Worm (Caenorhabditis elegans): ENCODE data around the gene C04G2.10.

The C04G2.10 gene

DNA sequence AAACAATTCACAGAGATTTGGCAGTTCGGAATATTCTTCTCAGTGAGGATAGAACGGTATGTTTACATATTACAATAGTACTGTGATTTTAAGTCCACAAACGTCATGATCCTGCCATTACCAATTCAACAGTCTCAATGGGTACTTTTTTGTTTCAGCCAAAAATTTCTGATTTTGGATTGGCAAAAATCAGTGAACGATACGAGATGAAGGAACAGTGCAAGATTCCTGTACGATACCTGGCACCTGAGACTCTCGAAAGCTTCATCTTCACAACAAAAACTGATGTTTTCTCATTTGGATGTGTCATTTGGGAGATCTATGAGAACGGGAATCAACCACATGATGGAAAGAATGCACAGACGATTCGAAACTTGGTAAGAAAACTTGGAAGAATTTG, 37.2 kb upstream of the C04G2.10 start:
- TF ChIP-seq ceh-43 (GFP tag; optimal IDR thresholded peaks at IDR 0.05) (no peak), unc-62 (GFP tag; optimal IDR thresholded peaks at IDR 0.05) (no peak), mep-1 (tag; optimal IDR thresholded peaks at IDR 0.05) (no peak), lin-32 (GFP tag; optimal IDR thresholded peaks at IDR 0.05) (no peak), lsy-2 (tag; optimal IDR thresholded peaks at IDR 0.05) (no peak), pha-4 (tag; optimal IDR thresholded peaks at IDR 0.05) (no peak), ham-2 (GFP tag; optimal IDR thresholded peaks at IDR 0.05) (no peak)

DNA sequence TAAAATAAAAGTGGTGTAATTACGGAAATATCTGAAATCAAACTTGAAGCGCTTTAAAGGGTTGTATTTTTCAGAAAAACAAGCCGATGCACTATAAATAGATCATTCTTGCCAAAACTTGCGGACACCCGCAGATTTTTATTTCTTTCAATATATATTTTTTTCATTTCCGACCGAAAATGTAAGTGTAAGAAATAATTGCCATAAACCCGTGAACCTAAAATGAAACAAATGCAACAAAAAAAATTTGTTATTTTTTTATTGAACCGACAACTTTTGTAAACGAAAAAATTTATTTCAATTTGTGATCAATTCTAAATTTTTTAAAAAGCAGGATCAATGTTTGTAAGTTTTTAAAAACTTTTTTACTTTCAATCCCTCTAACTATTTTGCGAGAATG, 34.4 kb upstream of the C04G2.10 start, which contains the start of gene W01B6.6:
Gene W01B6.6, plus strand, starts transcription at position 301 of the 400 bp plus-strand sequence.
- TF ChIP-seq nhr-2 (tag; optimal IDR thresholded peaks at IDR 0.05) (no peak), nhr-237 (tag; optimal IDR thresholded peaks at IDR 0.05) (no peak), ces-1 (GFP tag; optimal IDR thresholded peaks at IDR 0.05) (no peak), blmp-1 (tag; optimal IDR thresholded peaks at IDR 0.05) (no peak), M03D4.4 (tag; optimal IDR thresholded peaks at IDR 0.05) (no peak), ceh-83 (GFP tag; optimal IDR thresholded peaks at IDR 0.05) (no peak), nhr-12 (tag; optimal IDR thresholded peaks at IDR 0.05) (no peak), bed-3 (GFP tag; optimal IDR thresholded peaks at IDR 0.05) (no peak), ztf-11 (tag; optimal IDR thresholded peaks at IDR 0.05) (no peak)

DNA sequence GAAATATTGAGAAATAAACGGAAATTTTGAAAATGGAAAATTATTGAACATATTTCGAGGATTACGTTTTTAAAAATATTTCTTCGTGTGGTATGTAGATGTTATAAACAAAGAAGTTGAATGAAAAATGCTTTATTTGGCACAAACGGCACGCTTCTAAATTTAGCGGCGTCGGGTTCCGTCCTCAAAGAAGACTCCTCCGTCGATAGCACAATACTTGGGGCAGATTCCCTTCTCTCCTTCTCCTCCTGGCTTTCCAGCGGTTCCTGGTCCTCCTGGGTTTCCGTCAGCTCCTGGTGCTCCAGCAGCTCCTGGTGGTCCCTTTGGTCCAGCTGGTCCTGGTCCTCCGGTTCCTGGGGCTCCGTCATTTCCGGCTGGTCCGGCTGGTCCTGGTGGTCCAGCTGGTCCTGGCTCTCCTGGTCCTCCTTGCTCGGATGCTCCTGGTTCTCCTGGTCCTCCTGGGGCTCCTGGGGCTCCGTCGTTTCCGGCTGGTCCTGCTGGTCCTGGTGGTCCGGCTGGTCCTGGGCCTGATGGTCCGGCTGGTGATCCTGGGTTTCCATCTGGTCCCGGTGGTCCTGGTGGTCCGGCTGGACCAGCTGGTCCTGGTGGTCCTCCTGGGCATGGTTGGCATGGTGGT, 30.8 kb upstream of the C04G2.10 start, which contains the start of gene W01B6.8:
Gene W01B6.8, minus strand, starts transcription at position 51 of the 637 bp plus-strand sequence.
- TF ChIP-seq snpc-4 (tag; optimal IDR thresholded peaks at IDR 0.05) (no peak), flh-1 (GFP tag; optimal IDR thresholded peaks at IDR 0.05) (no peak), unc-62 (GFP tag; optimal IDR thresholded peaks at IDR 0.05) (no peak), elt-1 (tag; optimal IDR thresholded peaks at IDR 0.05; ENCODE audit: borderline replicate concordance, insufficient read depth) (no peak), unc-120 (tag; optimal IDR thresholded peaks at IDR 0.05; ENCODE audit: poor library complexity, severe bottlenecking) (no peak)

- TF ChIP-seq bed-3 (GFP tag; optimal IDR thresholded peaks at IDR 0.05) (no peak), unc-39 (tag; optimal IDR thresholded peaks at IDR 0.05) (no peak), hlh-1 (tag; optimal IDR thresholded peaks at IDR 0.05) (no peak), mls-2 (tag; optimal IDR thresholded peaks at IDR 0.05) (no peak), lin-32 (GFP tag; optimal IDR thresholded peaks at IDR 0.05) (no peak), mep-1 (tag; optimal IDR thresholded peaks at IDR 0.05) (no peak), ces-1 (GFP tag; optimal IDR thresholded peaks at IDR 0.05) (peak; percentile 60), ceh-43 (GFP tag; optimal IDR thresholded peaks at IDR 0.05) (no peak), nhr-28 (tag; optimal IDR thresholded peaks at IDR 0.05) (no peak), unc-120 (tag; optimal IDR thresholded peaks at IDR 0.05; ENCODE audit: poor library complexity, severe bottlenecking) (peak; percentile 78), sptf-1 (tag; optimal IDR thresholded peaks at IDR 0.05) (no peak), nhr-2 (tag; optimal IDR thresholded peaks at IDR 0.05) (no peak), pha-4 (tag; optimal IDR thresholded peaks at IDR 0.05) (peak; percentile 44), zip-8 (tag; optimal IDR thresholded peaks at IDR 0.05) (no peak), M03D4.4 (tag; optimal IDR thresholded peaks at IDR 0.05) (no peak), blmp-1 (tag; optimal IDR thresholded peaks at IDR 0.05) (no peak), nhr-237 (tag; optimal IDR thresholded peaks at IDR 0.05) (peak; percentile 65), drap-1 (GFP tag; optimal IDR thresholded peaks at IDR 0.05) (no peak), ceh-39 (tag; optimal IDR thresholded peaks at IDR 0.05) (peak; percentile 88), cnd-1 (tag; optimal IDR thresholded peaks at IDR 0.05) (no peak), nhr-12 (tag; optimal IDR thresholded peaks at IDR 0.05) (no peak), nhr-76 (tag; optimal IDR thresholded peaks at IDR 0.05) (no peak), elt-1 (tag; optimal IDR thresholded peaks at IDR 0.05; ENCODE audit: borderline replicate concordance, insufficient read depth) (no peak), tbx-8 (GFP tag; optimal IDR thresholded peaks at IDR 0.05) (no peak), ceh-83 (GFP tag; optimal IDR thresholded peaks at IDR 0.05) (no peak), sem-2 (GFP tag; optimal IDR thresholded peaks at IDR 0.05) (no peak), unc-62 (GFP tag; optimal IDR thresholded peaks at IDR 0.05) (peak; percentile 20), lsy-2 (tag; optimal IDR thresholded peaks at IDR 0.05) (peak; percentile 75), ztf-11 (tag; optimal IDR thresholded peaks at IDR 0.05) (no peak), lin-13 (tag; optimal IDR thresholded peaks at IDR 0.05) (no peak), snpc-4 (tag; optimal IDR thresholded peaks at IDR 0.05) (no peak), ham-2 (GFP tag; optimal IDR thresholded peaks at IDR 0.05) (no peak), flh-1 (GFP tag; optimal IDR thresholded peaks at IDR 0.05) (no peak)
Measured at ce11 chrIV:10085401-10086187, 29.6 kb upstream of the C04G2.10 start, which contains the start of the genes col-2 and ndc-80. Gene col-2, minus strand, starts transcription at chrIV:10085451. Gene ndc-80, plus strand, starts transcription at chrIV:10086137.
